Fruit fly (Drosophila melanogaster): ENCODE results near the gene RpS19a.

RpS19a gene

dm6 chrX:16637594-16638485 lies at the start of gene RpS19a (continued):
- TF ChIP-seq toy (GFP tag; IDR thresholded peaks at IDR 0.05) (peak; percentile 26; the same call in 1 of the 2 replicates), CG10147 (GFP tag; optimal IDR thresholded peaks at IDR 0.05) (peak; percentile 64), caup (GFP tag; optimal IDR thresholded peaks at IDR 0.05; ENCODE audit: severe bottlenecking) (peak; percentile 92)

dm6 chrX:16593418-16593817 lies 44.3 kb upstream of the RpS19a start, which contains the start of the genes SMC3 and Ubc7:
Gene SMC3, minus strand, starts transcription at chrX:16593439.
Gene Ubc7, plus strand, starts transcription at chrX:16593677.
- TF ChIP-seq CG15514 (GFP tag; optimal IDR thresholded peaks at IDR 0.05) (peak; percentile 45), CG2129 (GFP tag; IDR thresholded peaks at IDR 0.05; ENCODE audit: partially characterized antibody) (peak; percentile 74), CG12155 (GFP tag; optimal IDR thresholded peaks at IDR 0.05) (peak; percentile 29), CG6791 (GFP tag; IDR thresholded peaks at IDR 0.05; ENCODE audit: partially characterized antibody) (peak; percentile 88; the same call in 2 of the 3 replicates), Scr (GFP tag; IDR thresholded peaks at IDR 0.05; ENCODE audit: partially characterized antibody) (peak; percentile 94), CG13287 (GFP tag; IDR thresholded peaks at IDR 0.05; ENCODE audit: partially characterized antibody) (peak; percentile 93), zen2 (GFP tag; IDR thresholded peaks at IDR 0.05; ENCODE audit: partially characterized antibody) (peak; percentile 89), sna (GFP tag; IDR thresholded peaks at IDR 0.05; ENCODE audit: partially characterized antibody) (peak; percentile 92), CG2712 (tag; optimal IDR thresholded peaks at IDR 0.05) (peak; percentile 26), CG16813 (GFP tag; IDR thresholded peaks at IDR 0.05; ENCODE audit: partially characterized antibody) (peak; percentile 95), phol (tag; optimal IDR thresholded peaks at IDR 0.05) (peak; percentile 2), oc (tag; optimal IDR thresholded peaks at IDR 0.05) (no peak), Pdp1 (GFP tag; optimal IDR thresholded peaks at IDR 0.05) (peak in 1 of 2 experiments; percentile 14), CG4820 (GFP tag; optimal IDR thresholded peaks at IDR 0.05) (no peak), vnd (GFP tag; IDR thresholded peaks at IDR 0.05; ENCODE audit: partially characterized antibody) (peak; percentile 96), nom (GFP tag; optimal IDR thresholded peaks at IDR 0.05) (no peak), bbx (GFP tag; IDR thresholded peaks at IDR 0.05; ENCODE audit: partially characterized antibody) (peak; percentile 81), CG3995 (GFP tag; optimal IDR thresholded peaks at IDR 0.05) (peak; percentile 65), nerfin-2 (GFP tag; IDR thresholded peaks at IDR 0.05; ENCODE audit: partially characterized antibody) (peak; percentile 97), HLH4C (GFP tag; IDR thresholded peaks at IDR 0.05; ENCODE audit: partially characterized antibody) (peak; percentile 98), CG18262 (tag; optimal IDR thresholded peaks at IDR 0.05) (peak; percentile 24), org-1 (GFP tag; optimal IDR thresholded peaks at IDR 0.05) (no peak), Bgb (GFP tag; IDR thresholded peaks at IDR 0.05; ENCODE audit: partially characterized antibody) (peak; percentile 88), lbe (GFP tag; optimal IDR thresholded peaks at IDR 0.05) (peak; percentile 33), CG15601 (tag; optimal IDR thresholded peaks at IDR 0.05) (no peak), knrl (GFP tag; IDR thresholded peaks at IDR 0.05; ENCODE audit: partially characterized antibody) (peak; percentile 86; the same call in 2 of the 3 replicates), Dp (GFP tag; optimal IDR thresholded peaks at IDR 0.05) (peak; percentile 43), chinmo (GFP tag; IDR thresholded peaks at IDR 0.05; ENCODE audit: partially characterized antibody) (peak; percentile 94; the same call in 3 of the 4 replicates), Myb (GFP tag; optimal IDR thresholded peaks at IDR 0.05) (peak; percentile 5), CG6854 (GFP tag; optimal IDR thresholded peaks at IDR 0.05) (no peak), CG11696 (GFP tag; IDR thresholded peaks at IDR 0.05) (no peak), Med (GFP tag) (peak; percentile 70), sens (GFP tag) (peak; percentile 79), nmo (GFP tag; optimal IDR thresholded peaks at IDR 0.05) (peak; percentile 16), CG11560 (tag; IDR thresholded peaks at IDR 0.05) (peak; percentile 97), row (GFP tag; IDR thresholded peaks at IDR 0.05) (0 out of 3 replicates have a peak, but pooled peaks have one; percentile 17), CG12391 (tag; optimal IDR thresholded peaks at IDR 0.05) (peak; percentile 41), CG31441 (GFP tag; IDR thresholded peaks at IDR 0.05) (no peak), CG17359 (tag; optimal IDR thresholded peaks at IDR 0.05) (no peak), Dref (GFP tag; IDR thresholded peaks at IDR 0.05) (peak; percentile 78), CG30020 (tag; optimal IDR thresholded peaks at IDR 0.05) (peak; percentile 49)
